Worm (Caenorhabditis elegans): Measurements from ENCODE around the gene C08E8.6.

- TF ChIP-seq ama-1 (optimal IDR thresholded peaks at IDR 0.05): no peak
- no peak for TF ChIP-seq sma-3 (GFP tag; optimal IDR thresholded peaks at IDR 0.05)
Measured at ce11 chrV:18354299-18354698, 13.9 kb downstream of the C08E8.6 start.

Measured in whole organism, L2 larva.